Worm (Caenorhabditis elegans): Measurements from ENCODE around the gene nhr-79.

DNA sequence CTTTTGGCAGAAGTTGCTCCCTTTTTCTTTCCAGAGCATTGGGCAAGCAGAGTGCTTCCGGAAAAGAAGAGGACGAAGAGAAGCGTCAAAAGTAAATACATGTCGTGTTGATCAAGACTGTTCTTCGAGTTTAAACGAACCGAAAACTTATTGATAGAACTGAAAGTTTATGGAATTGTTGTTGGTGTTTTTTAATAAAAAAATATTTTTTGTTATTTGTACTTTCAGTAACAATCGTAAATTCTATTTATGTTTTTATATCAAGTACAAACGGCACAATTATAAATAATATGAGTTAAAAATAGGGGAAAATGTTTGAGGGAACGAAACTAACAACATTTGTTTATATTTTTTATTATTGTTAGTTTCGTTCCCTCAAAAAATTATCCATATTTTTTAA, 46.0 kb upstream of the nhr-79 start, which contains the start of gene F21D9.3:
- TF ChIP-seq ets-7 (tag; optimal IDR thresholded peaks at IDR 0.05) (no peak), ama-1 (optimal IDR thresholded peaks at IDR 0.05) (no peak), aly-1 (tag; optimal IDR thresholded peaks at IDR 0.05) (no peak), pes-1 (GFP tag; IDR thresholded peaks at IDR 0.05) (no peak), hnd-1 (tag; optimal IDR thresholded peaks at IDR 0.05) (no peak), F13C5.2 (tag; optimal IDR thresholded peaks at IDR 0.05) (no peak), hmbx-1 (tag; optimal IDR thresholded peaks at IDR 0.05) (no peak), B0310.2 (tag; optimal IDR thresholded peaks at IDR 0.05) (no peak), sea-1 (GFP tag; conservative IDR thresholded peaks at IDR 0.05) (no peak), tbx-11 (GFP tag; IDR thresholded peaks at IDR 0.05) (no peak)

Measured in whole organism, early embryonic.